Worm (Caenorhabditis elegans) whole organism, young adult: ENCODE measurements around the gene clec-158.

Experiments
- B0035.1 ChIP-seq: sonication (generic microtip); optimal IDR thresholded peaks from 2 replicates; lab custom pipeline; 2016; ENCODE audit warnings: missing genetic modification characterization, mild to moderate bottlenecking, missing compliant biosample characterization, missing genotype, missing genetic modification reagents
- C06A6.2 ChIP-seq: fragments of 200-800 bp; sonication (Bioruptor generic); conservative IDR thresholded peaks from 2 replicates; pipeline ENCODE4 v1.3.6; 2022; ENCODE audit warnings: missing genetic modification characterization, missing compliant biosample characterization
- F10E7.11 ChIP-seq: sonication (generic microtip); optimal IDR thresholded peaks from 2 replicates; lab custom pipeline; 2017; ENCODE audit warnings: mild to moderate bottlenecking, missing genetic modification characterization, moderate library complexity, missing compliant biosample characterization
- F23B12.7 ChIP-seq: sonication (generic microtip); optimal IDR thresholded peaks from 2 replicates; lab custom pipeline; 2017; ENCODE audit warnings: missing genetic modification characterization, mild to moderate bottlenecking, missing compliant biosample characterization, antibody characterized with exemption, moderate library complexity; ENCODE audit not compliant: insufficient read depth
- F33H1.4 ChIP-seq: fragments of 200-800 bp; sonication (Bioruptor generic); IDR thresholded peaks from 2 replicates; pipeline ENCODE4 v1.3.6; 2022; ENCODE audit warnings: missing genetic modification reagents, missing genetic modification characterization, missing compliant biosample characterization
- F49E8.2 ChIP-seq: sonication (generic microtip); optimal IDR thresholded peaks from 3 replicates; lab custom pipeline; 2017; ENCODE audit warnings: missing genetic modification characterization, mild to moderate bottlenecking, missing compliant biosample characterization, antibody characterized with exemption, moderate library complexity; ENCODE audit not compliant: insufficient read depth
- F52B5.7 ChIP-seq: sonication (generic microtip); optimal IDR thresholded peaks from 2 replicates; lab custom pipeline; 2016; ENCODE audit warnings: mild to moderate bottlenecking, missing genetic modification characterization, missing compliant biosample characterization
- F57A8.1 ChIP-seq: fragments of 200-800 bp; sonication (Bioruptor generic); optimal IDR thresholded peaks from 2 replicates; lab custom pipeline; 2018; ENCODE audit warnings: mild to moderate bottlenecking, missing genetic modification characterization, moderate library complexity, missing compliant biosample characterization
- Y53F4B.3 ChIP-seq: fragments of 200-800 bp; sonication (Bioruptor generic); IDR thresholded peaks from 2 replicates; pipeline ENCODE4 v1.3.6; 2022; ENCODE audit warnings: missing genetic modification reagents, missing genetic modification characterization, missing compliant biosample characterization
- Y56A3A.18 ChIP-seq: fragments of 200-800 bp; sonication (Bioruptor generic); IDR thresholded peaks from 2 replicates; pipeline ENCODE4 v1.3.6; 2022; ENCODE audit warnings: missing genetic modification reagents, missing genetic modification characterization, missing compliant biosample characterization
- ZK185.1 ChIP-seq: sonication (generic microtip); optimal IDR thresholded peaks from 2 replicates; lab custom pipeline; 2016; ENCODE audit warnings: mild to moderate bottlenecking, missing genetic modification characterization, missing compliant biosample characterization; ENCODE audit not compliant: poor library complexity, severe bottlenecking
- aptf-3 ChIP-seq: fragments of 200-800 bp; sonication (Bioruptor generic); IDR thresholded peaks from 2 replicates; pipeline ENCODE4 v1.3.6; 2022; ENCODE audit warnings: missing genetic modification characterization, missing compliant biosample characterization
- athp-1 ChIP-seq: sonication (generic microtip); optimal IDR thresholded peaks from 2 replicates; lab custom pipeline; 2017; ENCODE audit warnings: mild to moderate bottlenecking, missing genetic modification characterization, missing compliant biosample characterization
- attf-3 ChIP-seq: fragments of 200-800 bp; sonication (Bioruptor generic); conservative IDR thresholded peaks from 2 replicates; pipeline ENCODE4 v1.3.6; 2022; ENCODE audit warnings: missing genetic modification reagents, missing genetic modification characterization, missing compliant biosample characterization
- attf-5 ChIP-seq: fragments of 200-800 bp; sonication (Bioruptor generic); optimal IDR thresholded peaks from 2 replicates; lab custom pipeline; 2018; ENCODE audit warnings: mild to moderate bottlenecking, missing genetic modification characterization, missing compliant biosample characterization
- attf-6 ChIP-seq: fragments of 200-800 bp; sonication (Bioruptor generic); IDR thresholded peaks from 2 replicates; pipeline ENCODE4 v1.3.6; 2022; ENCODE audit warnings: missing genetic modification reagents, missing genetic modification characterization, missing compliant biosample characterization
- cebp-1 ChIP-seq, 2 experiments: fragments of 200-800 bp in 1 of 2; sonication (Bioruptor generic) in 1 of 2; sonication (generic microtip) in 1 of 2; IDR thresholded peaks in 1 of 2; optimal IDR thresholded peaks in 1 of 2; 2 replicates each; pipeline versions ENCODE4 v1.3.6 to Lab custom; 2017 to 2022; ENCODE audit warnings: missing compliant biosample characterization in 2 of 2, missing genetic modification characterization in 2 of 2, mild to moderate bottlenecking in 1 of 2, missing genetic modification reagents in 1 of 2, moderate library complexity in 1 of 2
- ceh-100 ChIP-seq: fragments of 200-800 bp; sonication (Bioruptor generic); IDR thresholded peaks from 2 replicates; pipeline ENCODE4 v1.3.6; 2022; ENCODE audit warnings: missing genetic modification reagents, missing genetic modification characterization, missing compliant biosample characterization
- ceh-91 ChIP-seq: fragments of 200-800 bp; sonication (Bioruptor generic); IDR thresholded peaks from 2 replicates; pipeline ENCODE4 v1.3.6; 2022; ENCODE audit warnings: missing genetic modification reagents, missing genetic modification characterization, missing compliant biosample characterization
- chd-7 ChIP-seq: sonication (generic microtip); optimal IDR thresholded peaks from 2 replicates; lab custom pipeline; 2016; ENCODE audit warnings: mild to moderate bottlenecking, missing genetic modification characterization, moderate library complexity, missing compliant biosample characterization
- dox-1 ChIP-seq: fragments of 200-800 bp; sonication (Bioruptor generic); IDR thresholded peaks from 2 replicates; pipeline ENCODE4 v1.3.6; 2022; ENCODE audit warnings: missing genetic modification reagents, missing genetic modification characterization, missing compliant biosample characterization
- dpl-1 ChIP-seq: fragments of 150-350 bp; optimal IDR thresholded peaks from 2 replicates; lab custom pipeline; 2014; ENCODE audit warnings: missing biosample characterization, missing genetic modification reagents, missing genetic modification characterization
- egl-44 ChIP-seq: fragments of 200-800 bp; sonication (Bioruptor generic); IDR thresholded peaks from 2 replicates; pipeline ENCODE4 v1.3.6; 2022; ENCODE audit warnings: missing genetic modification reagents, missing genetic modification characterization, missing compliant biosample characterization
- egrh-3 ChIP-seq: fragments of 200-800 bp; sonication (Bioruptor generic); IDR thresholded peaks from 2 replicates; pipeline ENCODE4 v1.3.6; 2022; ENCODE audit warnings: missing genetic modification reagents, missing genetic modification characterization, missing compliant biosample characterization
- fkh-3 ChIP-seq: sonication (generic microtip); optimal IDR thresholded peaks from 2 replicates; lab custom pipeline; 2016; ENCODE audit warnings: mild to moderate bottlenecking, missing genetic modification characterization, missing compliant biosample characterization
- him-1 ChIP-seq: sonication (generic microtip); optimal IDR thresholded peaks from 2 replicates; lab custom pipeline; 2016; ENCODE audit warnings: missing genotype, missing genetic modification reagents, missing genetic modification characterization, missing compliant biosample characterization
- hlh-12 ChIP-seq: sonication (generic microtip); optimal IDR thresholded peaks from 2 replicates; lab custom pipeline; 2016; ENCODE audit warnings: missing genetic modification characterization, missing compliant biosample characterization
- hmg-20 ChIP-seq: fragments of 200-800 bp; sonication (Bioruptor generic); IDR thresholded peaks from 2 replicates; pipeline ENCODE4 v1.3.6; 2022; ENCODE audit warnings: missing genetic modification reagents, missing genetic modification characterization, missing compliant biosample characterization
- hsf-1 ChIP-seq: fragments of 200-800 bp; sonication (Bioruptor generic); IDR thresholded peaks from 2 replicates; pipeline ENCODE4 v1.3.6; 2022; ENCODE audit warnings: missing genetic modification reagents, missing genetic modification characterization, missing compliant biosample characterization
- let-607 ChIP-seq, 2 experiments: fragments of 200-800 bp in 1 of 2; sonication (Bioruptor generic) in 1 of 2; sonication (generic microtip) in 1 of 2; optimal IDR thresholded peaks; 2 replicates each; lab custom pipeline; 2016 to 2018; ENCODE audit warnings: mild to moderate bottlenecking in 2 of 2, missing compliant biosample characterization in 2 of 2, missing genetic modification characterization in 2 of 2, moderate library complexity in 2 of 2, missing genotype in 1 of 2
- lsy-27 ChIP-seq: sonication (generic microtip); optimal IDR thresholded peaks from 2 replicates; lab custom pipeline; 2017; ENCODE audit warnings: missing genetic modification characterization, mild to moderate bottlenecking, missing compliant biosample characterization, antibody characterized with exemption, missing genotype, borderline replicate concordance; ENCODE audit not compliant: insufficient read depth
- madf-10 ChIP-seq: sonication (generic microtip); optimal IDR thresholded peaks from 2 replicates; lab custom pipeline; 2016; ENCODE audit warnings: mild to moderate bottlenecking, missing genetic modification characterization, missing compliant biosample characterization
- madf-6 ChIP-seq: fragments of 200-800 bp; sonication (Bioruptor generic); IDR thresholded peaks from 2 replicates; pipeline ENCODE4 v1.3.6; 2022; ENCODE audit warnings: missing genetic modification reagents, missing genetic modification characterization, missing compliant biosample characterization
- mes-4 ChIP-seq: sonication (generic microtip); optimal IDR thresholded peaks from 2 replicates; lab custom pipeline; 2016; ENCODE audit warnings: missing genotype, missing genetic modification characterization, missing compliant biosample characterization
- nhr-179 ChIP-seq: sonication (generic microtip); optimal IDR thresholded peaks from 2 replicates; lab custom pipeline; 2016; ENCODE audit warnings: mild to moderate bottlenecking, missing genetic modification characterization, missing compliant biosample characterization
- nhr-27 ChIP-seq: fragments of 200-800 bp; sonication (Bioruptor generic); optimal IDR thresholded peaks from 2 replicates; lab custom pipeline; 2018; ENCODE audit warnings: mild to moderate bottlenecking, missing genetic modification characterization, moderate library complexity, missing compliant biosample characterization
- rcor-1 ChIP-seq: fragments of 200-800 bp; sonication (Bioruptor generic); IDR thresholded peaks from 2 replicates; pipeline ENCODE4 v1.3.6; 2022; ENCODE audit warnings: missing genetic modification reagents, missing genetic modification characterization, missing compliant biosample characterization
- rec-8 ChIP-seq, 2 experiments: sonication (generic microtip); optimal IDR thresholded peaks; 2 replicates each; lab custom pipeline; 2016; ENCODE audit warnings: mild to moderate bottlenecking in 2 of 2, missing genetic modification characterization in 2 of 2, missing genetic modification reagents in 2 of 2, missing genotype in 2 of 2, missing biosample characterization in 1 of 2, missing compliant biosample characterization in 1 of 2, moderate library complexity in 1 of 2
- sea-2 ChIP-seq: fragments of 200-800 bp; sonication (Bioruptor generic); IDR thresholded peaks from 2 replicates; pipeline ENCODE4 v1.3.6; 2022; ENCODE audit warnings: missing genetic modification characterization, missing compliant biosample characterization
- snpc-1.1 ChIP-seq: sonication (generic microtip); optimal IDR thresholded peaks from 2 replicates; lab custom pipeline; 2017; ENCODE audit warnings: missing genetic modification characterization, mild to moderate bottlenecking, missing compliant biosample characterization, antibody characterized with exemption, moderate library complexity, missing genotype, missing genetic modification reagents; ENCODE audit not compliant: insufficient read depth
- snpc-1.3 ChIP-seq: sonication (generic microtip); optimal IDR thresholded peaks from 2 replicates; lab custom pipeline; 2017; ENCODE audit warnings: missing genetic modification characterization, mild to moderate bottlenecking, missing compliant biosample characterization, antibody characterized with exemption, moderate library complexity, missing genotype, missing genetic modification reagents; ENCODE audit not compliant: insufficient read depth
- tbp1 ChIP-seq: fragments of 200-800 bp; sonication (Bioruptor generic); optimal IDR thresholded peaks from 2 replicates; lab custom pipeline; 2018; ENCODE audit warnings: mild to moderate bottlenecking, missing genetic modification characterization, missing compliant biosample characterization
- tlf-1 ChIP-seq: fragments of 200-800 bp; sonication (Bioruptor generic); optimal IDR thresholded peaks from 2 replicates; lab custom pipeline; 2018; ENCODE audit warnings: mild to moderate bottlenecking, missing genetic modification characterization, missing compliant biosample characterization
- unc-130 ChIP-seq: sonication (generic microtip); optimal IDR thresholded peaks from 2 replicates; lab custom pipeline; 2016; ENCODE audit warnings: missing genetic modification reagents, missing genetic modification characterization, missing compliant biosample characterization

Gene clec-158

DNA sequence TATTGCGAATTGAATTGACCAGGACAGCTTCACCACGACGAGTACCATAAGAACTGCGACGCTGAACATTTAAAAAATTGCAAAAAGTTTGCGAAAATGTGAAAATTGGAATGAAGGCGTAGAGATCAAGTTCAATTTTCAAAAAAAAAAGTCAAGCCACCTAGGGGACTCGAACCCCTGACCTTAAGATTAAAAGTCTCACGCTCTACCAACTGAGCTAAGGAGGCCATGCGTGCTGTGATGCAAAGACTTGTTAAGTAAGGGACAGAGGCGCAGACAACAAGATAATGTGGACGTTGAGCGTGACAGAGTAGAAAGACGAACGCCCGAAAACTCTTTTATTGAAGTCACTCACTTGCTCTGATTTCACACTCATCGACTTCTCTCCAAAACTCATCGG, 28.2 kb upstream of the clec-158 start (continued):
- TF ChIP-seq unc-130 (GFP tag; lab: Kevin White, UChicago) = peak; percentile 75
- TF ChIP-seq ZK185.1 (tag; lab: Kevin White, UChicago) = peak; percentile 75
- 0 out of 2 replicates have a peak, but pooled peaks have one; percentile 56 for TF ChIP-seq ceh-100 (GFP tag; lab: Robert Waterston, UW)
- peak; percentile 99 for TF ChIP-seq tbp1 (GFP tag; lab: Kevin White, UChicago)
- TF ChIP-seq chd-7 (tag; lab: Kevin White, UChicago) = peak; percentile 58
- peak; percentile 66 for TF ChIP-seq F52B5.7 (tag; lab: Kevin White, UChicago)
- TF ChIP-seq him-1 (tag; lab: Kevin White, UChicago) = peak; percentile 43
- TF ChIP-seq C06A6.2 (GFP tag; lab: Robert Waterston, UW) = peak; percentile 62
- TF ChIP-seq hsf-1 (GFP tag; lab: Robert Waterston, UW) = peak; percentile 64; the same call in 1 of the 2 replicates
- no peak for TF ChIP-seq ceh-91 (GFP tag; lab: Robert Waterston, UW)
- TF ChIP-seq athp-1 = peak; percentile 63
- no peak for TF ChIP-seq nhr-179 (tag; lab: Kevin White, UChicago)
- peak; percentile 32; the same call in 1 of the 2 replicates for TF ChIP-seq egrh-3 (GFP tag; lab: Robert Waterston, UW)
- TF ChIP-seq fkh-3 (tag; lab: Kevin White, UChicago) = peak; percentile 51
- TF ChIP-seq tlf-1 = peak; percentile 46
- peak; percentile 76 for TF ChIP-seq F49E8.2
- peak; percentile 57 for TF ChIP-seq madf-10
- no peak for TF ChIP-seq cebp-1 (GFP tag; IDR thresholded peaks at IDR 0.05; lab: Robert Waterston, UW)
- TF ChIP-seq cebp-1 (tag; optimal IDR thresholded peaks at IDR 0.05; lab: Kevin White, UChicago) = no peak
- peak; percentile 64 for TF ChIP-seq attf-3
- TF ChIP-seq, all 124 proteins: peak for 73

- TF ChIP-seq dox-1 (GFP tag; lab: Robert Waterston, UW) = no peak
- TF ChIP-seq hlh-12 = no peak
- TF ChIP-seq attf-5 (GFP tag; lab: Kevin White, UChicago) = no peak
- TF ChIP-seq lsy-27 (tag; lab: Kevin White, UChicago) = no peak
- TF ChIP-seq F33H1.4 = no peak
- TF ChIP-seq madf-6 (GFP tag; lab: Robert Waterston, UW) = no peak
- TF ChIP-seq snpc-1.3 = no peak
- no peak for TF ChIP-seq Y53F4B.3 (GFP tag; lab: Robert Waterston, UW)
- no peak for TF ChIP-seq aptf-3 (GFP tag; lab: Robert Waterston, UW)
- TF ChIP-seq dpl-1 (GFP tag; lab: Kevin White, UChicago) = no peak
- TF ChIP-seq hsf-1 (GFP tag; lab: Robert Waterston, UW) = no peak
- TF ChIP-seq hmg-20 = no peak
- no peak for TF ChIP-seq cebp-1 (GFP tag; IDR thresholded peaks at IDR 0.05; lab: Robert Waterston, UW)
- TF ChIP-seq cebp-1 (tag; optimal IDR thresholded peaks at IDR 0.05; lab: Kevin White, UChicago) = no peak
- no peak for TF ChIP-seq snpc-1.1 (tag; lab: Kevin White, UChicago)
- TF ChIP-seq B0035.1 = no peak
- TF ChIP-seq F10E7.11 = no peak
- TF ChIP-seq nhr-179 (tag; lab: Kevin White, UChicago) = no peak
These were observed 26.5 kb upstream of the clec-158 start for ce11 chrIII:6885889-6886288.

DNA sequence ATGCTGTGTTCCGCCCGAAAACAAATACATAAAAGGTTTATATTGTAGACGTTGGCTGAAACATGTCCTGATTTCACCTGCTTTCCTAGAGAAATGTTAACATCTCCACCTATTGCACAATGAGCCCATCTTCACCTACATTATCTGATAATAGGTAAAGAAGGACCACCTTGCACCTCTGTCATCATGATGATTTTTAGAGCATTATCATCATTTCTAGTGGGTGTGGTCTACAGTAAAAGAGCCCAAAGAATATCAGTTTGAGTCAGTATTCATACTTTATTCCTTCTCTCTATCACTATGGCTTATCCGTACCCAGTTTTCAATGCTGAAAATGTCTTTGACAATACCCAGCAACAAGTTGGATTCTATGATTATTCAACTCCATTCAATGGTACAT, 24.8 kb upstream of the clec-158 start, which contains the start of gene med-2:
Gene med-2 (plus strand): TSS at position 301 of the 400 bp plus-strand sequence.
- no peak for TF ChIP-seq lsy-27 (tag; lab: Kevin White, UChicago)
- no peak for TF ChIP-seq F57A8.1 (GFP tag; lab: Kevin White, UChicago)
- no peak for TF ChIP-seq nhr-27 (tag; lab: Kevin White, UChicago)
- no peak for TF ChIP-seq aptf-3 (GFP tag; lab: Robert Waterston, UW)
- TF ChIP-seq rcor-1 (GFP tag; lab: Robert Waterston, UW) = no peak
- no peak for TF ChIP-seq sea-2 (GFP tag; lab: Robert Waterston, UW)
- TF ChIP-seq F23B12.7 (tag; lab: Kevin White, UChicago) = no peak
- no peak for TF ChIP-seq madf-6 (GFP tag; lab: Robert Waterston, UW)
- no peak for TF ChIP-seq attf-6 (GFP tag; lab: Robert Waterston, UW)
- no peak for TF ChIP-seq ZK185.1 (tag; lab: Kevin White, UChicago)
- TF ChIP-seq attf-3 = no peak
- no peak for TF ChIP-seq Y53F4B.3 (GFP tag; lab: Robert Waterston, UW)
- no peak for TF ChIP-seq mes-4 (tag; lab: Kevin White, UChicago)
- TF ChIP-seq rec-8 (tag; optimal IDR thresholded peaks at IDR 0.05; lab: Kevin White, UChicago) = no peak
- no peak for TF ChIP-seq let-607 (tag; optimal IDR thresholded peaks at IDR 0.05; lab: Kevin White, UChicago)
- no peak for TF ChIP-seq Y56A3A.18 (GFP tag; lab: Robert Waterston, UW)
- TF ChIP-seq egl-44 (GFP tag; lab: Robert Waterston, UW) = no peak
